Worm (Caenorhabditis elegans) whole organism, mixed stage, embryonic: ENCODE measurements around the gene F13B12.7.

Source experiments
- M03D4.4 ChIP-seq: sonication (generic microtip); optimal IDR thresholded peaks from 2 replicates; lab custom pipeline; 2017; ENCODE audit warnings: mild to moderate bottlenecking, missing genetic modification characterization, missing compliant biosample characterization
- blmp-1 ChIP-seq: fragments of 150-350 bp; optimal IDR thresholded peaks from 2 replicates; lab custom pipeline; 2014; ENCODE audit warnings: missing biosample characterization, missing genetic modification characterization
- ceh-39 ChIP-seq: fragments of 150-350 bp; optimal IDR thresholded peaks from 2 replicates; lab custom pipeline; 2014; ENCODE audit warnings: missing biosample characterization, missing genetic modification characterization
- lin-32 ChIP-seq: fragments of 200-800 bp; sonication (Bioruptor generic); optimal IDR thresholded peaks from 2 replicates; lab custom pipeline; 2018; ENCODE audit warnings: mild to moderate bottlenecking, missing genetic modification characterization, missing compliant biosample characterization
- lsy-2 ChIP-seq: fragments of 150-350 bp; optimal IDR thresholded peaks from 2 replicates; lab custom pipeline; 2014; ENCODE audit warnings: missing biosample characterization, missing genetic modification characterization
- mab-5 ChIP-seq: fragments of 150-350 bp; optimal IDR thresholded peaks from 2 replicates; lab custom pipeline; 2014; ENCODE audit warnings: missing biosample characterization, missing genetic modification characterization
- nhr-12 ChIP-seq: fragments of 150-350 bp; optimal IDR thresholded peaks from 2 replicates; lab custom pipeline; 2014; ENCODE audit warnings: missing biosample characterization, missing genetic modification characterization
- nhr-237 ChIP-seq: fragments of 150-350 bp; optimal IDR thresholded peaks from 2 replicates; lab custom pipeline; 2014; ENCODE audit warnings: missing biosample characterization, missing genetic modification characterization
- nhr-28 ChIP-seq: fragments of 150-350 bp; optimal IDR thresholded peaks from 2 replicates; lab custom pipeline; 2014; ENCODE audit warnings: missing biosample characterization, missing genetic modification characterization
- pha-4 ChIP-seq: fragments of 150-350 bp; optimal IDR thresholded peaks from 2 replicates; lab custom pipeline; 2018; ENCODE audit warnings: missing biosample characterization, missing genetic modification reagents, missing genetic modification characterization
- tbx-8 ChIP-seq: fragments of 200-800 bp; sonication (Bioruptor generic); optimal IDR thresholded peaks from 2 replicates; lab custom pipeline; 2018; ENCODE audit warnings: mild to moderate bottlenecking, missing genetic modification characterization, moderate library complexity, missing compliant biosample characterization
- ztf-11 ChIP-seq: fragments of 150-350 bp; optimal IDR thresholded peaks from 2 replicates; lab custom pipeline; 2014; ENCODE audit warnings: missing biosample characterization, missing genetic modification characterization

ce11 chrIV:10419896-10420295 lies 23.7 kb upstream of the F13B12.7 start:
- TF ChIP-seq ceh-39 (no peak), nhr-12 (tag; lab: Kevin White, UChicago) (no peak), mab-5 (no peak), M03D4.4 (tag; lab: Kevin White, UChicago) (no peak), tbx-8 (GFP tag; lab: Kevin White, UChicago) (no peak), nhr-237 (tag; lab: Kevin White, UChicago) (no peak), lin-32 (GFP tag; lab: Kevin White, UChicago) (no peak), lsy-2 (no peak), nhr-28 (no peak), blmp-1 (tag; lab: Kevin White, UChicago) (no peak), pha-4 (tag; lab: Kevin White, UChicago) (no peak), ztf-11 (no peak)
